Worm (Caenorhabditis elegans) whole organism, early embryonic: ENCODE measurements around the gene ins-19.

Source experiments
- B0310.2 ChIP-seq: sonication (generic microtip); optimal IDR thresholded peaks from 2 replicates; lab custom pipeline; 2016; ENCODE audit warnings: mild to moderate bottlenecking, missing genetic modification characterization, missing compliant biosample characterization
- F13C5.2 ChIP-seq: sonication (generic microtip); optimal IDR thresholded peaks from 2 replicates; lab custom pipeline; 2017; ENCODE audit warnings: mild to moderate bottlenecking, missing genetic modification characterization, inconsistent platforms, missing compliant biosample characterization
- aly-1 ChIP-seq: sonication (generic microtip); optimal IDR thresholded peaks from 2 replicates; lab custom pipeline; 2016; ENCODE audit warnings: missing genetic modification characterization, missing compliant biosample characterization
- ama-1 ChIP-seq: fragments of 150-350 bp; optimal IDR thresholded peaks from 2 replicates; lab custom pipeline; 2014
- ceh-13 ChIP-seq: fragments of 200-800 bp; sonication (Bioruptor generic); optimal IDR thresholded peaks from 2 replicates; lab custom pipeline; 2018; ENCODE audit warnings: mild to moderate bottlenecking, missing genetic modification characterization, missing compliant biosample characterization
- ceh-36 ChIP-seq: sonication (generic microtip); optimal IDR thresholded peaks from 2 replicates; lab custom pipeline; 2016; ENCODE audit warnings: missing genetic modification characterization, inconsistent platforms, missing compliant biosample characterization
- ets-7 ChIP-seq: sonication (generic microtip); optimal IDR thresholded peaks from 2 replicates; lab custom pipeline; 2016; ENCODE audit warnings: missing genotype, missing genetic modification characterization, missing compliant biosample characterization
- flt-1 ChIP-seq: fragments of 200-800 bp; sonication (Bioruptor generic); IDR thresholded peaks from 2 replicates; pipeline ENCODE4 v1.3.6; 2022; ENCODE audit warnings: missing genetic modification characterization, missing compliant biosample characterization
- hmbx-1 ChIP-seq: sonication (generic microtip); optimal IDR thresholded peaks from 2 replicates; lab custom pipeline; 2016; ENCODE audit warnings: mild to moderate bottlenecking, missing genetic modification characterization, missing compliant biosample characterization
- hmg-4 ChIP-seq: fragments of 200-800 bp; sonication (Bioruptor generic); optimal IDR thresholded peaks from 2 replicates; lab custom pipeline; 2018; ENCODE audit warnings: mild to moderate bottlenecking, missing genetic modification characterization, missing compliant biosample characterization
- hnd-1 ChIP-seq: sonication (generic microtip); optimal IDR thresholded peaks from 2 replicates; lab custom pipeline; 2016; ENCODE audit warnings: missing genetic modification characterization, missing compliant biosample characterization
- pes-1 ChIP-seq: fragments of 200-800 bp; sonication (Bioruptor generic); IDR thresholded peaks from 2 replicates; pipeline ENCODE4 v1.3.6; 2022; ENCODE audit warnings: missing genetic modification reagents, missing genetic modification characterization, missing compliant biosample characterization
- scrt-1 ChIP-seq: fragments of 200-800 bp; sonication (Bioruptor generic); IDR thresholded peaks from 2 replicates; pipeline ENCODE4 v1.3.6; 2022; ENCODE audit warnings: missing genetic modification characterization, missing compliant biosample characterization
- sea-1 ChIP-seq: fragments of 200-800 bp; sonication (Bioruptor generic); conservative IDR thresholded peaks from 2 replicates; pipeline ENCODE4 v1.3.6; 2022; ENCODE audit warnings: missing genetic modification characterization, missing compliant biosample characterization
- tbx-11 ChIP-seq: fragments of 200-800 bp; sonication (Bioruptor generic); IDR thresholded peaks from 2 replicates; pipeline ENCODE4 v1.3.6; 2022; ENCODE audit warnings: missing genetic modification characterization, missing compliant biosample characterization
- tbx-37 ChIP-seq: fragments of 200-800 bp; sonication (Bioruptor generic); conservative IDR thresholded peaks from 2 replicates; pipeline ENCODE4 v1.3.6; 2022; ENCODE audit warnings: missing genetic modification reagents, missing genetic modification characterization, missing compliant biosample characterization
- tra-4 ChIP-seq: sonication (generic microtip); optimal IDR thresholded peaks from 2 replicates; lab custom pipeline; 2017; ENCODE audit warnings: missing genetic modification characterization, missing compliant biosample characterization

Gene ins-19

ce11 chrII:3110099-3110498 is 16.1 kb downstream of the ins-19 start:
- TF ChIP-seq hmbx-1 (tag; lab: Kevin White, UChicago) (no peak), hnd-1 (tag; lab: Kevin White, UChicago) (no peak), scrt-1 (no peak), tbx-37 (GFP tag; lab: Robert Waterston, UW) (no peak), F13C5.2 (tag; lab: Kevin White, UChicago) (no peak), ceh-13 (no peak), B0310.2 (no peak), flt-1 (GFP tag; lab: Robert Waterston, UW) (no peak), ets-7 (no peak), pes-1 (no peak)

DNA sequence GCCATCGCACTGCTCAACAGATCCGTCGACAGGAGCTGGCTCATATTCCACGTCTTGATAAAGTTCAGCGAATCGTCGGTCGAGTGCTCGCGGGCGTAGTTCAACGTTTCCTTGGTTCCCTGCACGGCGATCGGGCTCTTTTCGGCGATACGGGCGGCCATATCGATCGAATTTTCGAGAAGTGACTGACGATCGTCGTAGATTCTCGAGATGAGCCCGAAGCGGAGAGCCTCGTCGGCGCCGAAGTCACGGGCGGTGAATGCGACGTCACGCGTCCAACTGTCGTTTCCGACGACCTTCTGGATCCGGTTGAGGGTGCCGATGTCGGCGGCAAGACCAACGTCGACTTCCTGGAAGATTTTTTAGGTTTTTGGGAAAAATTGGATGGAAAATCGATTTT is 16.7 kb downstream of the ins-19 start:
- TF ChIP-seq hnd-1 (tag; lab: Kevin White, UChicago) (no peak), B0310.2 (no peak), tbx-37 (GFP tag; lab: Robert Waterston, UW) (no peak), aly-1 (tag; lab: Kevin White, UChicago) (no peak), ets-7 (no peak), scrt-1 (no peak), ceh-13 (no peak), F13C5.2 (tag; lab: Kevin White, UChicago) (no peak), hmg-4 (GFP tag; lab: Kevin White, UChicago) (no peak), sea-1 (GFP tag; lab: Robert Waterston, UW) (no peak), tra-4 (tag; lab: Kevin White, UChicago) (no peak), ceh-36 (tag; lab: Kevin White, UChicago) (no peak), hmbx-1 (tag; lab: Kevin White, UChicago) (no peak), flt-1 (GFP tag; lab: Robert Waterston, UW) (no peak), pes-1 (no peak), tbx-11 (GFP tag; lab: Robert Waterston, UW) (no peak), ama-1 (no peak)

ce11 chrII:3108101-3108500 is 18.1 kb downstream of the ins-19 start:
- TF ChIP-seq sea-1 (GFP tag; lab: Robert Waterston, UW) (no peak), flt-1 (GFP tag; lab: Robert Waterston, UW) (no peak), tra-4 (tag; lab: Kevin White, UChicago) (no peak), tbx-37 (GFP tag; lab: Robert Waterston, UW) (no peak), tbx-11 (GFP tag; lab: Robert Waterston, UW) (no peak), ceh-36 (tag; lab: Kevin White, UChicago) (no peak), B0310.2 (no peak), scrt-1 (no peak), ceh-13 (no peak), hnd-1 (tag; lab: Kevin White, UChicago) (no peak), aly-1 (tag; lab: Kevin White, UChicago) (no peak), hmg-4 (GFP tag; lab: Kevin White, UChicago) (no peak), F13C5.2 (tag; lab: Kevin White, UChicago) (no peak)

ce11 chrII:3105765-3106164 is 20.5 kb downstream of the ins-19 start, which contains the start of gene clec-122:
Gene clec-122 (plus strand): TSS chrII:3106065.
- TF ChIP-seq ceh-13 (no peak), F13C5.2 (tag; lab: Kevin White, UChicago) (no peak), B0310.2 (no peak), pes-1 (no peak)

DNA sequence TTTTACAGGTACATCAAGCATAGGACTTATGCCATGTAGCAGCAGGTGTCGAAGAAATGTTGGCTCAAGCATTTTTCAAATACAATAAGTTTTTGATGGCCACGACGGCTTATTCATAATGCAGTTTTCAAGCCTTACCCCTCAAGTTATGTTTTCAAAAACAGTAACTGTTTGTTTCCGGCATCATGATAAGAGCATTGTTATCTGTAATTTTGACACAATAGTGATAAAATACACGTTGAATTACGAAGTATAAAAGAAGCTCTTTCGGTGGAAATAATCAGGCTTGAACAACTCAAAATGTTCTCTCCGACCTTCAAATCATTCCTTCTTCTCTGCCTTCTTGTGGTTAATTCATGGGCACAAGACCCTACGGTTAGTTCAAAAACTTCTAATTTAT is 24.2 kb downstream of the ins-19 start, which contains the start of gene clec-121:
clec-121 (plus strand) TSS at position 301 of the 400 bp plus-strand sequence.
- no peak for TF ChIP-seq tbx-37 (GFP tag; lab: Robert Waterston, UW)
- no peak for TF ChIP-seq sea-1 (GFP tag; lab: Robert Waterston, UW)
- TF ChIP-seq ets-7, result no peak
- no peak for TF ChIP-seq aly-1 (tag; lab: Kevin White, UChicago)
- TF ChIP-seq hmg-4 (GFP tag; lab: Kevin White, UChicago), result no peak
- TF ChIP-seq pes-1, result no peak
- TF ChIP-seq ceh-13, result no peak
- no peak for TF ChIP-seq tra-4 (tag; lab: Kevin White, UChicago)
- TF ChIP-seq ama-1, result no peak
- TF ChIP-seq flt-1 (GFP tag; lab: Robert Waterston, UW), result no peak
- TF ChIP-seq hmbx-1 (tag; lab: Kevin White, UChicago), result no peak
- no peak for TF ChIP-seq B0310.2
- TF ChIP-seq ceh-36 (tag; lab: Kevin White, UChicago), result no peak
- TF ChIP-seq tbx-11 (GFP tag; lab: Robert Waterston, UW), result no peak
- TF ChIP-seq F13C5.2 (tag; lab: Kevin White, UChicago), result no peak
- TF ChIP-seq hnd-1 (tag; lab: Kevin White, UChicago), result no peak
- no peak for TF ChIP-seq scrt-1

- TF ChIP-seq tbx-37 (GFP tag; lab: Robert Waterston, UW) (no peak), tbx-11 (GFP tag; lab: Robert Waterston, UW) (no peak), aly-1 (tag; lab: Kevin White, UChicago) (no peak), hmg-4 (GFP tag; lab: Kevin White, UChicago) (no peak), tra-4 (tag; lab: Kevin White, UChicago) (no peak), hmbx-1 (tag; lab: Kevin White, UChicago) (no peak), ceh-13 (no peak), flt-1 (GFP tag; lab: Robert Waterston, UW) (no peak), hnd-1 (tag; lab: Kevin White, UChicago) (no peak), ama-1 (no peak), scrt-1 (no peak), pes-1 (no peak), sea-1 (GFP tag; lab: Robert Waterston, UW) (no peak), F13C5.2 (tag; lab: Kevin White, UChicago) (no peak), B0310.2 (no peak)
Measured at ce11 chrII:3100546-3100945, 25.7 kb downstream of the ins-19 start, which contains the start of gene srg-24. Gene srg-24 (minus strand): TSS chrII:3100646.

- no peak for TF ChIP-seq tbx-37 (GFP tag; lab: Robert Waterston, UW)
- TF ChIP-seq ets-7, result no peak
- TF ChIP-seq tra-4 (tag; lab: Kevin White, UChicago), result no peak
- TF ChIP-seq hmbx-1 (tag; lab: Kevin White, UChicago), result no peak
- TF ChIP-seq B0310.2, result no peak
- TF ChIP-seq aly-1 (tag; lab: Kevin White, UChicago), result no peak
Measured at ce11 chrII:3096857-3097256, 29.4 kb downstream of the ins-19 start, which contains the start of gene Y25C1A.14. Gene Y25C1A.14 (minus strand): TSS chrII:3096957.
